Worm (Caenorhabditis elegans) whole organism, dauer: Measurements from ENCODE around the gene skat-1.
"Not testable (repeated sequence)": the region's sequence is repeated elsewhere in the genome, so short reads cannot be mapped to it uniquely, and the experiment has no call there.

Experiments used
- unc-62 ChIP-seq: sonication (generic microtip); optimal IDR thresholded peaks from 2 replicates; lab custom pipeline; 2017; ENCODE audit warnings: missing biosample characterization, missing genetic modification reagents, missing genetic modification characterization

skat-1 gene

DNA sequence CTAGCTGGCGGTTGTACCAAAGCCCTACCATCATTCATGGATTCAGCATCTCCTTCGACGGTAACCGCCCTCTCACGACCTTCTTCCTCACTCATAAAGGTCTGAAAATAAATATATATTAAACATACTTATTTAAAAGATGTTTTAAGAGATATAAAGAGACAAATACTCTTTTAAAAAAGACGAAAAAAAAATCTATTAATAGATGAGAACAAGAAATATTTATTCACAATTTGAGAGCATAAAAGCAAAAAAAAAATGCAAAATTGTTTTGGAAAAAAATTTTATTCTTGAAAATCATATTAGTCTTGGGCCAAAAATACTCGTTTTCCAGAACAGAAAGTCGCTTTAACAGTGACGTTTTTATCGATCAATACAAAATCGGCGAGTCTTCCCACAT, at the start of gene skat-1:
Gene skat-1, minus strand, starts transcription at position 101 of the 400 bp plus-strand sequence.
- TF ChIP-seq unc-62 (GFP tag; lab: Kevin White, UChicago) = no peak

ce11 chrIII:9045838-9046237, 49.3 kb upstream of the skat-1 start, which contains the start of gene R107.2:
TSS of gene R107.2 (minus strand) at chrIII:9045938.
- no peak for TF ChIP-seq unc-62 (GFP tag; lab: Kevin White, UChicago)

- TF ChIP-seq unc-62 (GFP tag; lab: Kevin White, UChicago) = no peak
These were observed 46.6 kb upstream of the skat-1 start, which contains the start of gene nac-2 for ce11 chrIII:9043200-9043599. TSS of gene nac-2 (minus strand) at chrIII:9043300.

ce11 chrIII:9037658-9038057, 41.1 kb upstream of the skat-1 start, which contains the start of gene R107.9:
TSS of gene R107.9 (plus strand) at chrIII:9037958.
- TF ChIP-seq unc-62 (GFP tag; lab: Kevin White, UChicago) = no peak

DNA sequence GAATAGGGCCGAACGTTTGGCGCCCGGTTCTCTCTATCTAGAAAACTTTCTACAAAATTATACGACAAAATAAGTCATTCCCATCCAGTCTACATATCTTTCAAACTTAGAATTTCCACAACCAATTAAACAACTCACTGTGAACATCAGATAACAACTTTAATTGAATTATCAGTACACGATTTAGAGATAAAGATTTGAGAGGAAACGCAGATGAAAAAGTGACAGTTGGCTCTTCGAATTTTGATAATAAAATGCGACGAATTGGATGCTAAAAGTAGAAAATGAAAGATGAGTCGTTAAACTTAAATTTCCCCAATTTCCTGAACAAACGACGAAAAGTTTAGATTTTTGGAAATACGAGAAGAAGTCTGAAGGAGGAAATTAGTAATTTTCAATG, 38.5 kb upstream of the skat-1 start:
- no peak for TF ChIP-seq unc-62 (GFP tag; lab: Kevin White, UChicago)

DNA sequence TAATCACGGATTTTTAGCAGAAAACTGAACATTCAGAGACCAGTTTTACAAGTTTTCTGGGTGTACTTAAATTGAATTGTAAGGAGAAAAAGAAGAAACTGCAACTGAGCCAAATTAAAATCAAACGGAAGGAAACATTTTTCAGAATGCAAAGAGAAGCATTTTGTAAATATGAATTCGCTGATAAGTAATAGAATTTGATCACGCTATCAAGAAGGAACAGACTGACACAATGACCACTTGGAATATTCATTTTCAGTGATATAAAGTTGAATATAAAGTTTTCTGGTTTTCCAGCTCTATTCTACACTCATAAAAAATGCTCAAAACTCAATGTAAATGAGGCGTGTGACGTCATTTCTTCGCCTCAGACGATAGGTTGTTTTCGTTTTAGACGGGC, 37.5 kb upstream of the skat-1 start:
- no peak for TF ChIP-seq unc-62 (GFP tag; lab: Kevin White, UChicago)

DNA sequence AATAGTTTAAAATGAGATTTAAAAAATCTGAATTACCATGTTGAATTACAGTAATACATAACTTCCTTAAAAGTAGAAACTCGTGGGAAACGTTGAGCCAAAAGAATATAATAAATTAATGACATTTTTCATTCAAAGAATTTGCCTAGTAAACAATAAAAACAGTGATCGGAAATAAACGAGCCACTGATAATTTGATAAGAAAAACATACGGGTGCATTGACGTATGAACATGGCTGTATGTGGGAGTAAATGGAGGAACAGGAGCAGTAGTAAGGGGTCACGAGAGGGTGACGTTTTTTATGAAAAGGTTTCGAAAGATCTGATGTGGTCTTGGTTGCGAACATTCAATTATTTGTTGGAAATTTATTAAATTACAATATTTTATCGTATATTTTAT, 34.2 kb upstream of the skat-1 start:
- no peak for TF ChIP-seq unc-62 (GFP tag; lab: Kevin White, UChicago)

DNA sequence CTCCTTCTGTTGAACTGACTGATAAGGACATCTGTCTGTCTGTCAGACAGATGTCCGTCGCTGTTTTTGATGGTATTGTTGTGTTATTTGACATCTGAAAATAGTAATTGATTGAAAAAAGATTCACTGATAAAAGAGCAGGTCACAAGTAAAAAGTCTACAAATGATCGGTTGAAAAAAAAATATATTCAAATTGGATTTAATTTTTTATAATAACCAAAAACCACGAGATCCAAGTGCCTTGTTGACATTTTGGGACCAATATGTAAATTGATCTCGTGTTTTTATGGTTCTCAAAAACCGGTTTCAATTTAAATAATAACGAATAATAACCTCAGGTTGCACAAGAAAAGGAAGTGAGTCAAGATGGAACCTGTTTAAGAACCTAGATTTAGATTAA, 30.4 kb upstream of the skat-1 start, which contains the start of gene F59B2.13:
Gene F59B2.13, minus strand, starts transcription at position 101 of the 400 bp plus-strand sequence.
- no peak for TF ChIP-seq unc-62 (GFP tag; lab: Kevin White, UChicago)

- no peak for TF ChIP-seq unc-62 (GFP tag; lab: Kevin White, UChicago)
These were observed 27.0 kb upstream of the skat-1 start for ce11 chrIII:9023601-9024000.

DNA sequence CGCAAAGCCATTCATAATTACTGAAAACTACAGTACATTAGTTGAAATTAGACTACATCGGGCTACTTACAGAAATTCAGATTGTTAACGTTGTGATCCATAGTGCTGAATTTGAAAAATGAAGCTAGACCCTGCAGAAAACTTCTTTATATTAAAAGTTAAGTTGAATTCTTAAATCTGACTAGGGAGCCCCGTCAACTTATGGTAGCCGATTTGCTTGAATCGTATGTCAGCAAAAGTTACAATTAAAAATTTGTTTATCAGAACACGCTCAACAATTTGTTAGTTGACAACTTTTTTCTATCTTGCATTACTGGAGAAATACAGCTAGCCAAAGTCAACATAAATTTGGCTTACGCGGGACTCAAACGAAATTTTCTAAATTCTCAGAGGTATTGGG, 25.9 kb upstream of the skat-1 start, which contains the start of gene F59B2.14:
Gene F59B2.14, minus strand, starts transcription at position 101 of the 400 bp plus-strand sequence.
- no peak for TF ChIP-seq unc-62 (GFP tag; lab: Kevin White, UChicago)

DNA sequence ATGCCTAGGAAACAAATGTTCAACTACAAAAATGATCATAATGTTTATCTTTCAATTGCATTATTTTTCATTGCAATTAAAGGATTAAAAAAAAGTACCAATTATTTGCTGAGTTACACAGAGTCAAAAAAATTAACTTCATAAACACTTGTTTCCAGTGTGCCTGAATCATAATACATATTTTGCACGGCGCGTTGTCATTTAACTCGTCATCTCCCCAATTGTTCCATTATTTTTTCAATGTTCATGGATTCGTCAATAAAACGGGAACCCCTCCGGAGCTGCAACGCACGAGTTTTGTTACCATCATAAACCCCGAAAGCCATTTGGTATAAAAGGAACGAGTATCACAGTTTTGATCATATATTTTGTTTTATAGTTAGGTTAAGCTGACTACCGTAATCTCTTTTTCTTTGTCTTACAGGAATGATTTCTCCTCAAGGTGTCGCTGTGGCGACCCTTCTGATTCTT, 20.6 kb upstream of the skat-1 start, which contains the start of gene F59B2.12:
Gene F59B2.12, plus strand, starts transcription at position 421 of the 471 bp plus-strand sequence.
- no peak for TF ChIP-seq unc-62 (GFP tag; lab: Kevin White, UChicago)

DNA sequence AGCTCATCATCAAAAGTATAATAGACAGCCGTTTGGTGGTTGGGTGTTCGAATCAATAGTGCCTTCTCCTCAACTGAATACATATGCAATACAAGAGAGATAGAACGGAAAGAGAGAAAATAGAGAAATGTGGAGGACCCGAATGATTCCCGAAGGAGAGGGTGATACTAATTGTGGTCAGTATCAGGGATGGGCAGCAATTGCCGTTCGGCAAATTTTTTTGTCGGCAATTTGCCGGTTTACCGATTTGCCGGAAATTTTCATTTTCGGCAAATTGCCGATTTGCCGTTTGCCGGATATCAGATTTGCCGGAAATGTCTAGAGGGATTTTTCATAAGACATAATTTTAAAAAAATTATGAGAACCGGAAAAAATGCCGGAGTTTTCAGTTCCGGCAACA, 15.7 kb upstream of the skat-1 start, which contains the start of gene F59B2.9:
Gene F59B2.9, minus strand, starts transcription at position 101 of the 400 bp plus-strand sequence.
- no peak for TF ChIP-seq unc-62 (GFP tag; lab: Kevin White, UChicago)

DNA sequence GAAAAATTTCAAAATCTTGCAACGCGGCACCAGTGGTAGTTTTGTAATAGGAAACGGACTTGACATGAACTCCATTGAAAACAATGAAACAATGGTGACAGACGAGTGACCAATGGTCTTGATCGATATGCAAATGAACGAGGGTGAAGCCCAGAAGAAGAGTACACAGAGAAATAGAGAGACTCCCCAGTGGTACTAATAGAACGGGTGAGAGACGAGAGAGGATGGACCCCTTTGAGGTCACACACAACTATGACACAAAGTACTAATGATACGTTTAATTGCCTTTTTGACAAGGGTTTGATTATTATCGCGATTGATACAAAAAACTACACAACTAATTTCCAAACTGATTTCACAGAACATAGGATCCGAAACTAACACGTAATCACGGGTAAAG, 13.5 kb upstream of the skat-1 start, which contains the start of gene F59B2.8:
Gene F59B2.8, minus strand, starts transcription at position 151 of the 400 bp plus-strand sequence.
- no peak for TF ChIP-seq unc-62 (GFP tag; lab: Kevin White, UChicago)

ce11 chrIII:9007183-9007582, 10.6 kb upstream of the skat-1 start:
- TF ChIP-seq unc-62 (GFP tag; lab: Kevin White, UChicago) = no peak

DNA sequence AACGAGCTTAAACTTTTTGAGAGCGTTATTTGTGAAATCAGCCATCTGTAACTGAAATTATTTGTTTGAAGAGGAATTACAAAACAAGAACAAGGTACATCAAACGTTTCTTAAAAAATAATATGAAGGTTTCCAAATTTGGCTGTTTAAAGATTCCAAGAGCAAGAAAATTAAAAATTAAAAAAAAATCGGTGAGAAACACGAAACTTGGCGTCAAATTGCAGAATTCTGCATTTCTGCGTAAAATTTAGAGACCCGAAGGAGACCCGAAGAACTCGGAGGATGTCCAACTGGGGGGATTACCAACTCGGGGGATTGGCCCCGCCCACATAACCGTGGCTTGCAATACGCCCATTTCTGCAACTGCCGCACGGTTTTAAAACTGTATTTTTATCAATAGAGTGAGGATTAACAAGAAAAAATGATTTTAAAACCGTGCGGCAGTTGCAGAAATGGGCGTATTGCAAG, 9.4 kb upstream of the skat-1 start, which contains the start of gene rab-6.1:
Gene rab-6.1, minus strand, starts transcription at position 51 of the 468 bp plus-strand sequence.
- not testable (repeated sequence) for TF ChIP-seq unc-62 (GFP tag; lab: Kevin White, UChicago)

- no peak for TF ChIP-seq unc-62 (GFP tag; lab: Kevin White, UChicago)
These were observed 8.1 kb upstream of the skat-1 start for ce11 chrIII:9004658-9005057.

DNA sequence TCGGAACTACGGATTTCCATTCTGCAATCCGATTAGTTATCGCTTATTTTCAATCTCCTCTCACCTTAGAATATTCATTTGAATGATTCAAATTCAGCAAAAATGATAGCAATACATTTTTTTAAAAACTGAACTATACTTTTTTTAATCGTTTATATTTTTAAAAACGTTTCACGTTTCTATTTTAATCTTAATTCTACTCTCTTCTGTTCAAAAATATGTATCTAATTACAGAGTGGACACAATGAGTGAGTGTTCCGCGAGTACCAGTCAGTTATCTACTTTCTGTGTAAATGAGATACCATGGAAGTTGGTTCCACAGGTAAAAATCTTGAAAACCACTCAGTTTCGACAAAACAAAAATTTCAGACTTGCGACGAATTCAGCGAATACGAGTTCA, 6.0 kb upstream of the skat-1 start, which contains the start of the genes F59B2.15 and zif-1:
Gene F59B2.15, minus strand, starts transcription at position 101 of the 400 bp plus-strand sequence.
Gene zif-1, plus strand, starts transcription at position 235 of the 400 bp plus-strand sequence.
- TF ChIP-seq unc-62 (GFP tag; lab: Kevin White, UChicago) = no peak
